Fruit fly (Drosophila melanogaster): Measurements from ENCODE around the gene Send2.

DNA sequence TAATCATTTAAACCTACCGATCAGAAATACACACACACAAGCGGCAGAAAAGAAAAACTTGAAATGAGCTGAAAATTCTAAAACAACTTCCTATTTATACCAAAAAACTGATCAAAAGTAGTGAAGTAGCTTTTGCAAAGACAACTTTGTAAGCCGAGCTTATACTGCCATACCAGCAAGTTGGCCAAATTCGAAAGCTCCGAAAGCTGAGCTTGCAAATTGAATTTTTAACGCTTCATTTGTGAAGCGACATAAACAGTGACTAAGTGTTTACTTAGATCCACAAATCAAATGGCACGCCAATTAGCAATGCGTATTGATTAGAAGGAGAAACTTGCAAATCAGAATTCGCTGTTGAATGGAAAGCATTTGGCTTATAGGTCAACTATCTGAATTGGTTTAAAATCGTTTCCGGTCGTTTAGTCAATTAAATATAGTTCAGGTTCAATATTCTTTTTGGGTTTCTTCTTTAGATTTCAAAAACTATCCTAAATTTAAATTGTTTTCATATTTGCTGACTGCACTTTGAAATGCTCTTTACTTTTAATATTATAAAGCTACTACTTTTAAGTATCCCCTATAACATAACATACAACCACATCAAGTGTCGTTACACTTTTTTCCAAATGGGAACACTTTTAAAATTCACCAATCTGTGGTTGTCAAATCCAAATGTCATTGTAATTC lies 5.1 kb upstream of the Send2 start, which contains the start of gene CG43052:
- TF ChIP-seq fru (GFP tag; optimal IDR thresholded peaks at IDR 0.05) (no peak), psq (GFP tag; optimal IDR thresholded peaks at IDR 0.05) (no peak), OdsH (GFP tag; optimal IDR thresholded peaks at IDR 0.05) (no peak), foxo (GFP tag; optimal IDR thresholded peaks at IDR 0.05) (no peak), Myc (optimal IDR thresholded peaks at IDR 0.05) (no peak), ey (GFP tag; optimal IDR thresholded peaks at IDR 0.05) (no peak), Mio (GFP tag; optimal IDR thresholded peaks at IDR 0.05) (no peak), Hr83 (GFP tag; optimal IDR thresholded peaks at IDR 0.05; ENCODE audit: poor library complexity, severe bottlenecking) (no peak), Hr78 (GFP tag; optimal IDR thresholded peaks at IDR 0.05) (no peak), woc (GFP tag; optimal IDR thresholded peaks at IDR 0.05) (no peak)

Data from whole organism, wandering third instar larva.